Worm (Caenorhabditis elegans) whole organism, L4 larva: ENCODE results near the gene ceh-43.

ENCODE experiments used
- F37D6.2 ChIP-seq: sonication (generic microtip); optimal IDR thresholded peaks from 2 replicates; lab custom pipeline; 2016; ENCODE audit warnings: mild to moderate bottlenecking, missing genetic modification characterization, missing compliant biosample characterization
- F44E2.7 ChIP-seq: fragments of 200-800 bp; sonication (Bioruptor generic); IDR thresholded peaks from 2 replicates; pipeline ENCODE4 v2.1.2; 2022; ENCODE audit warnings: missing genetic modification characterization, missing compliant biosample characterization
- F49E8.2 ChIP-seq: sonication (generic microtip); optimal IDR thresholded peaks from 2 replicates; lab custom pipeline; 2016; ENCODE audit warnings: missing compliant biosample characterization, mild to moderate bottlenecking, missing genetic modification characterization, borderline replicate concordance
- T20F7.1 ChIP-seq: fragments of 200-800 bp; sonication (Bioruptor generic); optimal IDR thresholded peaks from 2 replicates; lab custom pipeline; 2018; ENCODE audit warnings: mild to moderate bottlenecking, missing genetic modification characterization, missing compliant biosample characterization
- T26A8.4 ChIP-seq: fragments of 200-800 bp; sonication (Bioruptor generic); IDR thresholded peaks from 2 replicates; pipeline ENCODE4 v1.3.6; 2022; ENCODE audit warnings: missing genetic modification characterization, missing compliant biosample characterization
- Y5F2A.4 ChIP-seq: fragments of 200-800 bp; sonication (Bioruptor generic); optimal IDR thresholded peaks from 2 replicates; lab custom pipeline; 2018; ENCODE audit warnings: mild to moderate bottlenecking, missing genetic modification characterization, missing compliant biosample characterization
- ZK337.2 ChIP-seq: fragments of 200-800 bp; sonication (Bioruptor generic); IDR thresholded peaks from 2 replicates; pipeline ENCODE4 v1.3.6; 2022; ENCODE audit warnings: missing genetic modification reagents, missing genetic modification characterization, missing compliant biosample characterization
- ZK546.5 ChIP-seq, 2 experiments: sonication (generic microtip); optimal IDR thresholded peaks; 2 replicates each; lab custom pipeline; 2017; ENCODE audit warnings: missing biosample characterization in 2 of 2, missing genetic modification characterization in 2 of 2
- attf-4 ChIP-seq: sonication (generic microtip); optimal IDR thresholded peaks from 3 replicates; lab custom pipeline; 2017; ENCODE audit warnings: missing biosample characterization, missing genetic modification characterization
- ceh-32 ChIP-seq: sonication (generic microtip); optimal IDR thresholded peaks from 2 replicates; lab custom pipeline; 2016; ENCODE audit warnings: mild to moderate bottlenecking, missing genetic modification characterization, missing compliant biosample characterization; ENCODE audit not compliant: poor library complexity
- ces-1 ChIP-seq: fragments of 150-350 bp; sonication (generic microtip); optimal IDR thresholded peaks from 4 replicates; lab custom pipeline; 2014; ENCODE audit warnings: missing biosample characterization, missing genetic modification reagents, missing genetic modification characterization
- ctbp-1 ChIP-seq: fragments of 200-800 bp; sonication (Bioruptor generic); IDR thresholded peaks from 2 replicates; pipeline ENCODE4 v1.3.6; 2022; ENCODE audit warnings: missing genetic modification reagents, missing genetic modification characterization, missing compliant biosample characterization
- daf-8 ChIP-seq: fragments of 200-800 bp; sonication (Bioruptor generic); IDR thresholded peaks from 2 replicates; pipeline ENCODE4 v1.3.6; 2022; ENCODE audit warnings: missing genetic modification characterization, missing compliant biosample characterization
- dmd-6 ChIP-seq: fragments of 200-800 bp; sonication (Bioruptor generic); IDR thresholded peaks from 2 replicates; pipeline ENCODE4 v1.3.6; 2022; ENCODE audit warnings: missing genetic modification reagents, missing genetic modification characterization, missing compliant biosample characterization
- dmd-9 ChIP-seq: fragments of 200-800 bp; sonication (Bioruptor generic); IDR thresholded peaks from 2 replicates; pipeline ENCODE4 v1.3.6; 2022; ENCODE audit warnings: missing genetic modification reagents, missing genetic modification characterization, missing compliant biosample characterization
- dve-1 ChIP-seq: sonication (generic microtip); optimal IDR thresholded peaks from 2 replicates; lab custom pipeline; 2017; ENCODE audit warnings: antibody characterized with exemption, mild to moderate bottlenecking, missing genetic modification characterization, missing compliant biosample characterization; ENCODE audit not compliant: insufficient read depth
- egl-27 ChIP-seq: sonication (generic microtip); optimal IDR thresholded peaks from 3 replicates; lab custom pipeline; 2017; ENCODE audit warnings: missing biosample characterization, missing genetic modification reagents, missing genetic modification characterization
- egl-43 ChIP-seq: fragments of 200-800 bp; sonication (Bioruptor generic); IDR thresholded peaks from 2 replicates; pipeline ENCODE4 v1.3.6; 2022; ENCODE audit warnings: missing genetic modification reagents, missing genetic modification characterization, missing compliant biosample characterization
- fkh-10 ChIP-seq: fragments of 150-350 bp; optimal IDR thresholded peaks from 2 replicates; lab custom pipeline; 2014; ENCODE audit warnings: missing biosample characterization, missing genetic modification reagents, missing genetic modification characterization
- fos-1 ChIP-seq: fragments of 150-350 bp; optimal IDR thresholded peaks from 2 replicates; lab custom pipeline; 2014; ENCODE audit warnings: missing biosample characterization, missing genetic modification characterization
- gei-8 ChIP-seq: fragments of 200-800 bp; sonication (Bioruptor generic); optimal IDR thresholded peaks from 2 replicates; lab custom pipeline; 2018; ENCODE audit warnings: mild to moderate bottlenecking, missing genetic modification characterization, missing compliant biosample characterization
- hif-1 ChIP-seq, 2 experiments: sonication (generic microtip); optimal IDR thresholded peaks; 2 replicates each; lab custom pipeline; 2016 to 2017; ENCODE audit warnings: missing compliant biosample characterization in 2 of 2, missing genetic modification characterization in 2 of 2, missing genetic modification reagents in 2 of 2, missing genotype in 2 of 2, mild to moderate bottlenecking in 1 of 2
- hlh-30 ChIP-seq: sonication (generic microtip); optimal IDR thresholded peaks from 2 replicates; lab custom pipeline; 2017; ENCODE audit warnings: antibody characterized with exemption, mild to moderate bottlenecking, missing genetic modification characterization, missing compliant biosample characterization; ENCODE audit not compliant: insufficient read depth
- jun-1 ChIP-seq: fragments of 150-350 bp; optimal IDR thresholded peaks from 2 replicates; lab custom pipeline; 2014; ENCODE audit warnings: missing biosample characterization, missing genetic modification reagents, missing genetic modification characterization
- lin-15B ChIP-seq: fragments of 150-350 bp; sonication (generic microtip); optimal IDR thresholded peaks from 3 replicates; lab custom pipeline; 2014; ENCODE audit warnings: missing biosample characterization, missing genetic modification characterization
- lin-38 ChIP-seq: fragments of 200-800 bp; sonication (Bioruptor generic); IDR thresholded peaks from 2 replicates; pipeline ENCODE4 v1.3.6; 2022; ENCODE audit warnings: missing genetic modification reagents, missing genetic modification characterization, missing compliant biosample characterization
- lsy-2 ChIP-seq, 2 experiments: fragments of 150-350 bp in 1 of 2; sonication (generic microtip) in 1 of 2; optimal IDR thresholded peaks; 2 replicates each; lab custom pipeline; 2014 to 2017; ENCODE audit warnings: missing biosample characterization in 2 of 2, missing genetic modification characterization in 2 of 2
- mdl-1 ChIP-seq, 2 experiments: fragments of 150-350 bp in 1 of 2; sonication (generic microtip) in 1 of 2; optimal IDR thresholded peaks; 2 replicates each; lab custom pipeline; 2014 to 2017; ENCODE audit warnings: missing biosample characterization in 2 of 2, missing genetic modification characterization in 2 of 2
- mep-1 ChIP-seq: fragments of 150-350 bp; sonication (generic microtip); optimal IDR thresholded peaks from 3 replicates; lab custom pipeline; 2014; ENCODE audit warnings: missing biosample characterization, missing genetic modification characterization
- mxl-3 ChIP-seq: fragments of 200-800 bp; sonication (Bioruptor generic); optimal IDR thresholded peaks from 2 replicates; lab custom pipeline; 2018; ENCODE audit warnings: mild to moderate bottlenecking, missing genetic modification characterization, missing compliant biosample characterization
- nhr-111 ChIP-seq: fragments of 200-800 bp; sonication (Bioruptor generic); optimal IDR thresholded peaks from 2 replicates; lab custom pipeline; 2018; ENCODE audit warnings: mild to moderate bottlenecking, missing genetic modification characterization, missing compliant biosample characterization
- nhr-237 ChIP-seq: sonication (generic microtip); optimal IDR thresholded peaks from 2 replicates; lab custom pipeline; 2017; ENCODE audit warnings: missing biosample characterization, missing genetic modification characterization
- nhr-25 ChIP-seq: sonication (generic microtip); optimal IDR thresholded peaks from 2 replicates; lab custom pipeline; 2017; ENCODE audit warnings: missing genetic modification characterization, mild to moderate bottlenecking, missing compliant biosample characterization, antibody characterized with exemption, moderate library complexity, borderline replicate concordance; ENCODE audit not compliant: insufficient read depth
- nhr-42 ChIP-seq: fragments of 200-800 bp; sonication (Bioruptor generic); IDR thresholded peaks from 2 replicates; pipeline ENCODE4 v1.3.6; 2022; ENCODE audit warnings: missing genetic modification characterization, missing compliant biosample characterization
- nhr-48 ChIP-seq: sonication (generic microtip); optimal IDR thresholded peaks from 2 replicates; lab custom pipeline; 2016; ENCODE audit warnings: mild to moderate bottlenecking, missing genetic modification characterization, missing compliant biosample characterization
- nhr-6 ChIP-seq: fragments of 150-350 bp; optimal IDR thresholded peaks from 2 replicates; lab custom pipeline; 2014; ENCODE audit warnings: missing biosample characterization, missing genetic modification characterization
- pha-4 ChIP-seq, 2 experiments: fragments of 150-350 bp in 1 of 2; fragments of 200-800 bp in 1 of 2; sonication (Bioruptor generic) in 1 of 2; IDR thresholded peaks in 1 of 2; optimal IDR thresholded peaks in 1 of 2; 2 replicates each; pipeline versions ENCODE4 v1.3.6 to Lab custom; 2014 to 2022; ENCODE audit warnings: missing genetic modification characterization in 2 of 2, missing genetic modification reagents in 2 of 2, missing biosample characterization in 1 of 2, missing compliant biosample characterization in 1 of 2
- rbr-2 ChIP-seq: sonication (generic microtip); optimal IDR thresholded peaks from 2 replicates; lab custom pipeline; 2016; ENCODE audit warnings: missing genotype, missing genetic modification characterization, missing compliant biosample characterization
- saeg-2 ChIP-seq: fragments of 200-800 bp; sonication (Bioruptor generic); IDR thresholded peaks from 2 replicates; pipeline ENCODE4 v1.3.6; 2022; ENCODE audit warnings: missing genetic modification reagents, missing genetic modification characterization, missing compliant biosample characterization
- sdz-12 ChIP-seq: fragments of 200-800 bp; sonication (Bioruptor generic); optimal IDR thresholded peaks from 2 replicates; lab custom pipeline; 2018; ENCODE audit warnings: mild to moderate bottlenecking, missing genetic modification characterization, missing compliant biosample characterization
- set-16 ChIP-seq: fragments of 200-800 bp; sonication (Bioruptor generic); IDR thresholded peaks from 2 replicates; pipeline ENCODE4 v1.3.6; 2022; ENCODE audit warnings: missing genetic modification reagents, missing genetic modification characterization, missing compliant biosample characterization
- snpc-1.2 ChIP-seq: fragments of 200-800 bp; sonication (Bioruptor generic); IDR thresholded peaks from 2 replicates; pipeline ENCODE4 v1.3.6; 2022; ENCODE audit warnings: missing genetic modification reagents, missing genetic modification characterization, missing compliant biosample characterization
- snpc-4 ChIP-seq: fragments of 150-350 bp; optimal IDR thresholded peaks from 2 replicates; lab custom pipeline; 2014; ENCODE audit warnings: missing biosample characterization, missing genetic modification characterization
- spr-3 ChIP-seq: fragments of 200-800 bp; sonication (Bioruptor generic); optimal IDR thresholded peaks from 2 replicates; lab custom pipeline; 2018; ENCODE audit warnings: mild to moderate bottlenecking, missing genetic modification characterization, missing compliant biosample characterization
- tag-97 ChIP-seq: fragments of 200-800 bp; sonication (Bioruptor generic); IDR thresholded peaks from 2 replicates; pipeline ENCODE4 v1.3.6; 2022; ENCODE audit warnings: missing genetic modification characterization, missing compliant biosample characterization
- tra-1 ChIP-seq: fragments of 200-800 bp; sonication (Bioruptor generic); IDR thresholded peaks from 2 replicates; pipeline ENCODE4 v1.3.6; 2022; ENCODE audit warnings: missing genetic modification reagents, missing genetic modification characterization, missing compliant biosample characterization
- unc-62 ChIP-seq, 3 experiments: fragments of 150-350 bp in 1 of 3; sonication (generic microtip); optimal IDR thresholded peaks in 2 of 3; peaks in 1 of 3; 1 replicate in 1 of 3; 2 replicates in 2 of 3; lab custom pipeline; 2014 to 2017; ENCODE audit warnings: missing biosample characterization in 3 of 3, missing genetic modification characterization in 3 of 3, missing genetic modification reagents in 3 of 3, missing genotype in 1 of 3
- zag-1 ChIP-seq: fragments of 150-350 bp; optimal IDR thresholded peaks from 2 replicates; lab custom pipeline; 2014; ENCODE audit warnings: missing biosample characterization, missing genetic modification characterization
- zfp-2 ChIP-seq: sonication (generic microtip); optimal IDR thresholded peaks from 2 replicates; lab custom pipeline; 2016; ENCODE audit warnings: mild to moderate bottlenecking, missing genetic modification characterization, missing compliant biosample characterization
- ztf-11 ChIP-seq: fragments of 150-350 bp; optimal IDR thresholded peaks from 2 replicates; lab custom pipeline; 2014; ENCODE audit warnings: missing biosample characterization, missing genetic modification characterization

The ceh-43 gene

ce11 chrIII:4428797-4429196, 20.9 kb downstream of the ceh-43 start (continued):
- TF ChIP-seq zag-1 (tag; lab: Kevin White, UChicago) (no peak), ZK546.5 (tag; optimal IDR thresholded peaks at IDR 0.05; lab: Kevin White, UChicago) (no peak), T20F7.1 (GFP tag; lab: Kevin White, UChicago) (no peak), tag-97 (no peak), mep-1 (tag; lab: Kevin White, UChicago) (no peak), nhr-237 (tag; lab: Kevin White, UChicago) (no peak), spr-3 (GFP tag; lab: Kevin White, UChicago) (no peak), unc-62 (GFP tag; optimal IDR thresholded peaks at IDR 0.05 in 1 of 2; lab: Kevin White, UChicago) (peak in 1 of 2 experiments; percentile 43), unc-62 (tag; optimal IDR thresholded peaks at IDR 0.05; lab: Kevin White, UChicago) (no peak), sdz-12 (GFP tag; lab: Kevin White, UChicago) (peak; percentile 7), F44E2.7 (GFP tag; lab: Robert Waterston, UW) (peak; percentile 81; the same call in 1 of the 2 replicates), saeg-2 (GFP tag; lab: Robert Waterston, UW) (no peak), attf-4 (tag; lab: Kevin White, UChicago) (no peak), zfp-2 (tag; lab: Kevin White, UChicago) (no peak), rbr-2 (tag; lab: Kevin White, UChicago) (no peak), Y5F2A.4 (GFP tag; lab: Kevin White, UChicago) (no peak), F49E8.2 (tag; lab: Kevin White, UChicago) (no peak), F37D6.2 (tag; lab: Kevin White, UChicago) (no peak), ces-1 (GFP tag; lab: Kevin White, UChicago) (no peak), snpc-1.2 (GFP tag; lab: Robert Waterston, UW) (no peak), jun-1 (tag; lab: Kevin White, UChicago) (no peak), dve-1 (tag; lab: Kevin White, UChicago) (no peak), lsy-2 (tag; optimal IDR thresholded peaks at IDR 0.05; lab: Kevin White, UChicago) (no peak), nhr-25 (tag; lab: Kevin White, UChicago) (no peak), hlh-30 (tag; lab: Kevin White, UChicago) (no peak), ceh-32 (tag; lab: Kevin White, UChicago) (no peak), lin-38 (GFP tag; lab: Robert Waterston, UW) (peak; percentile 64), ctbp-1 (peak; percentile 70; the same call in 1 of the 2 replicates), nhr-111 (no peak), hif-1 (tag; optimal IDR thresholded peaks at IDR 0.05; lab: Kevin White, UChicago) (no peak), mxl-3 (GFP tag; lab: Kevin White, UChicago) (no peak), mdl-1 (tag; optimal IDR thresholded peaks at IDR 0.05; lab: Kevin White, UChicago) (no peak), lin-15B (no peak), daf-8 (no peak), T26A8.4 (GFP tag; lab: Robert Waterston, UW) (peak; percentile 59), nhr-48 (peak; percentile 1), snpc-4 (peak; percentile 21), fos-1 (tag; lab: Kevin White, UChicago) (no peak), tra-1 (GFP tag; lab: Robert Waterston, UW) (peak; percentile 32; the same call in 1 of the 2 replicates), set-16 (no peak), nhr-42 (no peak), ztf-11 (tag; lab: Kevin White, UChicago) (no peak), fkh-10 (GFP tag; lab: Kevin White, UChicago) (no peak), egl-27 (tag; lab: Kevin White, UChicago) (no peak), pha-4 (GFP tag; IDR thresholded peaks at IDR 0.05; lab: Robert Waterston, UW) (peak; percentile 78; the same call in 1 of the 2 replicates), pha-4 (tag; optimal IDR thresholded peaks at IDR 0.05; lab: Kevin White, UChicago) (no peak), egl-43 (GFP tag; lab: Robert Waterston, UW) (peak; percentile 85), gei-8 (GFP tag; lab: Kevin White, UChicago) (no peak), dmd-9 (GFP tag; lab: Robert Waterston, UW) (no peak), nhr-6 (tag; lab: Kevin White, UChicago) (no peak), ZK337.2 (GFP tag; lab: Robert Waterston, UW) (no peak), dmd-6 (GFP tag; lab: Robert Waterston, UW) (peak; percentile 47)
